Worm (Caenorhabditis elegans) whole organism, L4 larva: ENCODE measurements around the gene shc-2.

ENCODE experiments used
- aly-2 ChIP-seq: sonication (generic microtip); optimal IDR thresholded peaks from 2 replicates; lab custom pipeline; 2018; ENCODE audit warnings: missing biosample characterization, missing genetic modification characterization
- lin-13 ChIP-seq: fragments of 150-350 bp; optimal IDR thresholded peaks from 2 replicates; lab custom pipeline; 2014; ENCODE audit warnings: missing biosample characterization, missing genetic modification reagents, missing genetic modification characterization
- lir-3 ChIP-seq: sonication (generic microtip); optimal IDR thresholded peaks from 2 replicates; lab custom pipeline; 2016; ENCODE audit warnings: mild to moderate bottlenecking, missing genetic modification characterization, missing compliant biosample characterization
- mdl-1 ChIP-seq, 2 experiments: fragments of 150-350 bp in 1 of 2; sonication (generic microtip) in 1 of 2; optimal IDR thresholded peaks; 2 replicates each; lab custom pipeline; 2014 to 2017; ENCODE audit warnings: missing biosample characterization in 2 of 2, missing genetic modification characterization in 2 of 2
- nhr-11 ChIP-seq: fragments of 150-350 bp; optimal IDR thresholded peaks from 2 replicates; lab custom pipeline; 2014; ENCODE audit warnings: missing biosample characterization, missing genetic modification characterization
- pha-4 ChIP-seq, 2 experiments: fragments of 150-350 bp in 1 of 2; fragments of 200-800 bp in 1 of 2; sonication (Bioruptor generic) in 1 of 2; IDR thresholded peaks in 1 of 2; optimal IDR thresholded peaks in 1 of 2; 2 replicates each; pipeline versions ENCODE4 v1.3.6 to Lab custom; 2014 to 2022; ENCODE audit warnings: missing genetic modification characterization in 2 of 2, missing genetic modification reagents in 2 of 2, missing biosample characterization in 1 of 2, missing compliant biosample characterization in 1 of 2
- snpc-1.2 ChIP-seq: fragments of 200-800 bp; sonication (Bioruptor generic); IDR thresholded peaks from 2 replicates; pipeline ENCODE4 v1.3.6; 2022; ENCODE audit warnings: missing genetic modification reagents, missing genetic modification characterization, missing compliant biosample characterization
- snpc-4 ChIP-seq: fragments of 150-350 bp; optimal IDR thresholded peaks from 2 replicates; lab custom pipeline; 2014; ENCODE audit warnings: missing biosample characterization, missing genetic modification characterization
- zfp-3 ChIP-seq: fragments of 200-800 bp; sonication (Bioruptor generic); conservative IDR thresholded peaks from 2 replicates; pipeline ENCODE4 v1.3.6; 2022; ENCODE audit warnings: missing genetic modification reagents, missing genetic modification characterization, missing compliant biosample characterization

DNA sequence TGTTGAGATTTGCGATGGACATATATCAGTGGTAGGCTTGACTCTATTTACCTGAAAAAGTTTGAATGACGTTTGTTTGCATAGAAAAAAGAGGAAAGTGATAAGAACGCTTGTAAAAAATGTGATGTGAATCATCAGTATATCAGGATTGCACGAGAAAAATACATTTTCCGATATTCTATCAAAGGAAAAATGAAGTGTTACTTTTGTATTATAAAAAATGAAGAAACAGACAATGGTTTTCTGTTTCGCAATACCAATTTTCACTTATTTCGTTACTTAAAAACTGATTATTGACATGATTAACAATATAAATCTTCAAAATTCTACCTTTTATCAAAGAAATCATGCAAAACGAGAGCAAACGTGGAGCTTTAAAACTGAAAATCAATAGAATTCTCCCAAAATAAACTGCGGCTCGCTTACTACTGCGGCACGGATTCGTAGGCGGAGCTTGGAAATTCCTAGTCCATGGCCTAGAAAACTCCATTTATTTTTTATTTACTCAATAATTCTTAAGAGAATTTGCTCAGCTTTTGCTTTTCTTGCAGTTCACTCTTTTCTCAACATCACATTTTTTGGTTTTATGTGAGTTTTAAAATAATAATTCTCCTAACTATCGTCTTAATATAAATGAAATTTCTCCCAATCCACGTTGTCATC is 24.7 kb downstream of the shc-2 start, which contains the start of the genes eif-1 and vps-24:
- no peak for TF ChIP-seq pha-4 (GFP tag; IDR thresholded peaks at IDR 0.05; lab: Robert Waterston, UW)
- no peak for TF ChIP-seq pha-4 (tag; optimal IDR thresholded peaks at IDR 0.05; lab: Kevin White, UChicago)
- no peak for TF ChIP-seq snpc-1.2 (GFP tag; lab: Robert Waterston, UW)
- TF ChIP-seq nhr-11 (tag; lab: Kevin White, UChicago): no peak
- TF ChIP-seq mdl-1 (tag; optimal IDR thresholded peaks at IDR 0.05; lab: Kevin White, UChicago): no peak
- TF ChIP-seq zfp-3 (GFP tag; lab: Robert Waterston, UW): no peak
- peak; percentile 48 for TF ChIP-seq lin-13 (GFP tag; lab: Kevin White, UChicago)
- TF ChIP-seq snpc-4: no peak
- TF ChIP-seq aly-2 (tag; lab: Kevin White, UChicago): no peak
- TF ChIP-seq lir-3 (tag; lab: Kevin White, UChicago): no peak
